Worm (Caenorhabditis elegans) whole organism, midembryonic: ENCODE data around the gene mdh-2.

Source experiments
- ref-1 ChIP-seq: fragments of 200-800 bp; sonication (Bioruptor generic); conservative IDR thresholded peaks from 2 replicates; pipeline ENCODE4 v1.3.6; 2022; ENCODE audit warnings: missing genetic modification reagents, missing genetic modification characterization, missing compliant biosample characterization
- tab-1 ChIP-seq: fragments of 200-800 bp; sonication (Bioruptor generic); IDR thresholded peaks from 2 replicates; pipeline ENCODE4 v1.3.6; 2022; ENCODE audit warnings: missing genetic modification characterization, missing compliant biosample characterization
- ztf-23 ChIP-seq: fragments of 200-800 bp; sonication (Bioruptor generic); IDR thresholded peaks from 2 replicates; pipeline ENCODE4 v1.3.6; 2022; ENCODE audit warnings: missing genetic modification reagents, missing genetic modification characterization, missing compliant biosample characterization

DNA sequence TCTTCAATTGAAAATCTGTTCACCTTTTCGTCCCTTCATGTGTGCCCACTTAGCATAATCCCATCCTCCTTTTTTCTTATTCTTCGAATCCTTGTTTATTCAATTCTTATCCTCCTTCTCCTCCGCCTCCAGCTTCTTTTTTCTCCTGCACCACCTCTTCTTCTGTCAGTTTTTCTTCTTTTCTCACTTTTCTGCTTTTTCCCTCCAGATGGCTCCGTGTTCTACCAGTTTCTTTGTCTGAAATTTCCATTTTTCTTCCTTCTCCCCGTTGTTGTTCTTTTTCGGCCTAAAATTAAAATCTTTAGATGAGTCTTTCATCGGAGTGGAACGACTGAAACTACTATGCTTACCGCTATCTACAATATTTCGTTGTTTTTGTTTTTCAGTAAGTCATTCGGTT, 26.3 kb downstream of the mdh-2 start, which contains the start of gene acr-21:
- no peak for TF ChIP-seq ref-1 (GFP tag; lab: Robert Waterston, UW)
- TF ChIP-seq tab-1 (GFP tag; lab: Robert Waterston, UW), result no peak
- TF ChIP-seq ztf-23, result no peak
